Worm (Caenorhabditis elegans): ENCODE results near the gene clec-156.
A peak's percentile ranks its signal among the peaks of the same experiment; 100 is the strongest.

Gene clec-156

DNA sequence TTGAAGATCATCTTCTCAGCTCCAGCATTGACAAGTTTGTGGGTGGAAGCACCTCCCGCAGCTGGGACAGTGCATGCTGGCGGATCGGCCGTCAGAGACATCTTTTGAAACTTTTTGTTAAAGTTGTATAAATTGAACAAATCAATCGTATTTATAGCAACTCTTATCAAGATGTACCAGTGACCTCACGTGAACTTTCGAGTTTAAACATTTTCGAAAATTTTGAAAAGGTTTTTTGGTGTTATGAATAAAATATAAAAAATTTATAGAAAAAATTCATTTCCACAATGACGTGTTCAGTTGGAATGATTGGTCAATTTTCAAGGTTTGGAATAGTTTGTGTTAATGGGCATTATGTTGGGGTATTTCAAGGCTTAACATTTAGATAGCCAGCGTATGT, 26.6 kb upstream of the clec-156 start, which contains the start of the genes msd-4 and C35D10.3:
Gene msd-4 (minus strand): TSS at position 101 of the 400 bp plus-strand sequence.
Gene C35D10.3 (plus strand): TSS at position 279 of the 400 bp plus-strand sequence.
- TF ChIP-seq egl-27 (tag; optimal IDR thresholded peaks at IDR 0.05): no peak
- TF ChIP-seq egl-5 (tag; optimal IDR thresholded peaks at IDR 0.05): no peak
- TF ChIP-seq mdl-1 (tag; optimal IDR thresholded peaks at IDR 0.05): no peak
- TF ChIP-seq nhr-12 (tag; optimal IDR thresholded peaks at IDR 0.05): no peak
- TF ChIP-seq eor-1 (tag; optimal IDR thresholded peaks at IDR 0.05): no peak
- no peak for TF ChIP-seq lin-15B (tag; optimal IDR thresholded peaks at IDR 0.05)
- TF ChIP-seq elt-3 (tag; optimal IDR thresholded peaks at IDR 0.05): no peak
- no peak for TF ChIP-seq elt-2 (tag; optimal IDR thresholded peaks at IDR 0.05)
- no peak for TF ChIP-seq ama-1 (optimal IDR thresholded peaks at IDR 0.05)
- no peak for TF ChIP-seq ceh-28 (tag; optimal IDR thresholded peaks at IDR 0.05)
- TF ChIP-seq pqm-1 (tag; optimal IDR thresholded peaks at IDR 0.05): no peak
- TF ChIP-seq ceh-82 (tag; optimal IDR thresholded peaks at IDR 0.05): no peak
- no peak for TF ChIP-seq lsy-12 (tag; optimal IDR thresholded peaks at IDR 0.05)
- no peak for TF ChIP-seq nhr-76 (tag; optimal IDR thresholded peaks at IDR 0.05)
- no peak for TF ChIP-seq fos-1 (tag; optimal IDR thresholded peaks at IDR 0.05)

- no peak for TF ChIP-seq ceh-16 (tag; optimal IDR thresholded peaks at IDR 0.05)
- TF ChIP-seq daf-12 (tag; optimal IDR thresholded peaks at IDR 0.05): no peak
- no peak for TF ChIP-seq ZK546.5 (tag; optimal IDR thresholded peaks at IDR 0.05)
- no peak for TF ChIP-seq snpc-4 (tag; optimal IDR thresholded peaks at IDR 0.05)
- no peak for TF ChIP-seq lsy-12 (tag; optimal IDR thresholded peaks at IDR 0.05)
- no peak for TF ChIP-seq ceh-82 (tag; optimal IDR thresholded peaks at IDR 0.05)
- TF ChIP-seq nhr-67 (tag; optimal IDR thresholded peaks at IDR 0.05): no peak
- TF ChIP-seq skn-1 (tag; optimal IDR thresholded peaks at IDR 0.05): no peak
- no peak for TF ChIP-seq nhr-77 (tag; optimal IDR thresholded peaks at IDR 0.05)
- no peak for TF ChIP-seq pha-4 (tag; optimal IDR thresholded peaks at IDR 0.05)
- no peak for TF ChIP-seq elt-1 (tag; optimal IDR thresholded peaks at IDR 0.05)
- no peak for TF ChIP-seq eor-1 (tag; optimal IDR thresholded peaks at IDR 0.05)
- TF ChIP-seq zag-1 (tag; optimal IDR thresholded peaks at IDR 0.05): no peak
- TF ChIP-seq elt-3 (tag; optimal IDR thresholded peaks at IDR 0.05): no peak
- TF ChIP-seq aly-2 (tag; optimal IDR thresholded peaks at IDR 0.05): no peak
- TF ChIP-seq fos-1 (tag; optimal IDR thresholded peaks at IDR 0.05): no peak
- TF ChIP-seq ztf-4 (tag; optimal IDR thresholded peaks at IDR 0.05): no peak
- TF ChIP-seq nhr-237 (tag; optimal IDR thresholded peaks at IDR 0.05): no peak
- TF ChIP-seq ztf-11 (tag; optimal IDR thresholded peaks at IDR 0.05): no peak
These were observed 24.7 kb upstream of the clec-156 start, which contains the start of gene C35D10.17 for ce11 chrIII:4866762-4867161. Gene C35D10.17 (plus strand): TSS chrIII:4867062.

- TF ChIP-seq egl-5 (tag; optimal IDR thresholded peaks at IDR 0.05): no peak
- no peak for TF ChIP-seq nhr-12 (tag; optimal IDR thresholded peaks at IDR 0.05)
- no peak for TF ChIP-seq mdl-1 (tag; optimal IDR thresholded peaks at IDR 0.05)
- no peak for TF ChIP-seq nhr-23 (tag; optimal IDR thresholded peaks at IDR 0.05)
- no peak for TF ChIP-seq pha-4 (tag; optimal IDR thresholded peaks at IDR 0.05)
- TF ChIP-seq fkh-2 (tag; optimal IDR thresholded peaks at IDR 0.05): no peak
- TF ChIP-seq unc-39 (tag; optimal IDR thresholded peaks at IDR 0.05): no peak
- TF ChIP-seq pqm-1 (tag; optimal IDR thresholded peaks at IDR 0.05): no peak
- no peak for TF ChIP-seq fos-1 (tag; optimal IDR thresholded peaks at IDR 0.05)
- no peak for TF ChIP-seq nhr-76 (tag; optimal IDR thresholded peaks at IDR 0.05)
- TF ChIP-seq ceh-28 (tag; optimal IDR thresholded peaks at IDR 0.05): no peak
- no peak for TF ChIP-seq lin-15B (tag; optimal IDR thresholded peaks at IDR 0.05)
- TF ChIP-seq ceh-9 (tag; optimal IDR thresholded peaks at IDR 0.05): no peak
- TF ChIP-seq lsy-12 (tag; optimal IDR thresholded peaks at IDR 0.05): no peak
- TF ChIP-seq elt-2 (tag; optimal IDR thresholded peaks at IDR 0.05): no peak
- TF ChIP-seq elt-1 (tag; optimal IDR thresholded peaks at IDR 0.05): no peak
- no peak for TF ChIP-seq snpc-4 (tag; optimal IDR thresholded peaks at IDR 0.05)
These were observed 21.1 kb upstream of the clec-156 start, which contains the start of gene coq-8 for ce11 chrIII:4863127-4863526. Gene coq-8 (plus strand): TSS chrIII:4863427.

DNA sequence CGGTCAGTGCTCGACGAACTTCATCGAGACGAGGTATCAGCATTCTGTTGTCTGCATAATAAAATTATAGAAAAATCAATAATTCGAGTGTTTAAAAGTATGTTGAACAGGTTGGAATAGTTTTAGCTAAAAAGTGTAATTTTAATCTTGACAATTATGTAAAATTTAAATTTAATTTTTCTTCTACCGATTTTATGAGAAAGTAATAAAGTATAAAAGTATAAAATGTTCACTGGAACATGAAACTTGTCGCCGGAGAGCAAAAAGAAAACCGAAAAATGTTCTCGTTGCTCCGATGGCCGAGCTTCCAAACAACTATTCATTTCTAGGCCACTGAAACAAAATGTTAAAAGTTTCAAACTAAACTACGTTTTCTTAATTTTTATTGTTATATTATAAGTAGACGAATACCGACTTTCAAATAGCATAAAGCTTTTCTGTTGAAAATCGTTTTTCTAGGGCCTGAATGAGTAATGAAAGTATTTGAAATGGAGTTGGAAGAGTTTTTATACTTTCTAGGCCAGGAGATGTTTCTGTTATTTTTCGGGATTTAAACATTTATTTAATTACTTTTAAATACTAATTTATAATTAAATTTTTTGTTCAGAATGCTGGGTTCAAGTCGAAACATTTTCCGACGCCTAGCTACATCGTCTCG, 19.8 kb upstream of the clec-156 start, which contains the start of the genes C35D10.10 and C35D10.5:
Gene C35D10.10 (minus strand): TSS at position 51 of the 658 bp plus-strand sequence.
Gene C35D10.5 (plus strand): TSS at position 608 of the 658 bp plus-strand sequence.
- TF ChIP-seq nhr-77 (tag; optimal IDR thresholded peaks at IDR 0.05) (no peak), lin-15B (tag; optimal IDR thresholded peaks at IDR 0.05) (peak; percentile 1)

ce11 chrIII:4859039-4859438, 17.0 kb upstream of the clec-156 start, which contains the start of gene C35D10.6:
Gene C35D10.6 (plus strand): TSS chrIII:4859339.
- TF ChIP-seq nhr-25 (tag; optimal IDR thresholded peaks at IDR 0.05) (no peak), jun-1 (tag; optimal IDR thresholded peaks at IDR 0.05) (no peak), ztf-4 (tag; optimal IDR thresholded peaks at IDR 0.05) (no peak), ZK546.5 (tag; optimal IDR thresholded peaks at IDR 0.05) (no peak), zag-1 (tag; optimal IDR thresholded peaks at IDR 0.05) (no peak), aly-2 (tag; optimal IDR thresholded peaks at IDR 0.05) (no peak), mdl-1 (tag; optimal IDR thresholded peaks at IDR 0.05) (no peak), nhr-43 (tag; optimal IDR thresholded peaks at IDR 0.05; ENCODE audit: poor library complexity, severe bottlenecking) (no peak), fkh-10 (GFP tag; optimal IDR thresholded peaks at IDR 0.05) (no peak), nhr-23 (tag; optimal IDR thresholded peaks at IDR 0.05) (no peak), ceh-16 (tag; optimal IDR thresholded peaks at IDR 0.05) (no peak), sea-2 (GFP tag; optimal IDR thresholded peaks at IDR 0.05) (no peak), elt-3 (tag; optimal IDR thresholded peaks at IDR 0.05) (no peak), R02D3.7 (tag; optimal IDR thresholded peaks at IDR 0.05) (no peak), nfya-1 (tag; optimal IDR thresholded peaks at IDR 0.05; ENCODE audit: insufficient read depth) (no peak), ama-1 (optimal IDR thresholded peaks at IDR 0.05) (no peak), nhr-12 (tag; optimal IDR thresholded peaks at IDR 0.05) (no peak), nhr-76 (tag; optimal IDR thresholded peaks at IDR 0.05) (no peak)
